Worm (Caenorhabditis elegans): Measurements from ENCODE around the gene gcst-1.
A peak's percentile ranks its signal among the peaks of the same experiment; 100 is the strongest.

- TF ChIP-seq ztf-28 (GFP tag; IDR thresholded peaks at IDR 0.05), result 0 out of 2 replicates have a peak, but pooled peaks have one; percentile 54
- peak; percentile 68 for TF ChIP-seq pha-4 (tag; optimal IDR thresholded peaks at IDR 0.05)
- TF ChIP-seq him-1 (tag; optimal IDR thresholded peaks at IDR 0.05), result peak; percentile 22
- peak; percentile 30 for TF ChIP-seq unc-130 (GFP tag; optimal IDR thresholded peaks at IDR 0.05)
- TF ChIP-seq F39B2.1 (GFP tag; IDR thresholded peaks at IDR 0.05), result no peak
- no peak for TF ChIP-seq somi-1 (GFP tag; optimal IDR thresholded peaks at IDR 0.05)
- peak; percentile 88 for TF ChIP-seq K12H6.12 (tag; optimal IDR thresholded peaks at IDR 0.05)
- no peak for TF ChIP-seq akir-1 (GFP tag; optimal IDR thresholded peaks at IDR 0.05)
Observed at ce11 chrV:5684534-5684933, 28.2 kb upstream of the gcst-1 start, which contains the start of the genes hmgs-1 and F25B4.4.

Data from whole organism, young adult.